Fruit fly (Drosophila melanogaster): ENCODE measurements around the gene ImpE2.

Gene ImpE2

dm6 chr3L:3479551-3479950 lies 32.9 kb downstream of the ImpE2 start (continued):
- TF ChIP-seq CG8944 (GFP tag; optimal IDR thresholded peaks at IDR 0.05): no peak
- TF ChIP-seq unc-4 (GFP tag; IDR thresholded peaks at IDR 0.05; ENCODE audit: partially characterized antibody): no peak
- no peak for TF ChIP-seq gfzf (GFP tag; optimal IDR thresholded peaks at IDR 0.05)
- TF ChIP-seq nom (GFP tag; optimal IDR thresholded peaks at IDR 0.05): no peak
- no peak for TF ChIP-seq CG4328 (GFP tag; optimal IDR thresholded peaks at IDR 0.05)
- no peak for TF ChIP-seq CG6254 (GFP tag; optimal IDR thresholded peaks at IDR 0.05)
- TF ChIP-seq CG8290 (GFP tag; optimal IDR thresholded peaks at IDR 0.05): no peak
- TF ChIP-seq CG8290 (tag; optimal IDR thresholded peaks at IDR 0.05): peak in 1 of 2 experiments; percentile 42
- no peak for TF ChIP-seq CG9437 (GFP tag; optimal IDR thresholded peaks at IDR 0.05)
- TF ChIP-seq bbx (GFP tag; IDR thresholded peaks at IDR 0.05; ENCODE audit: partially characterized antibody): no peak
- TF ChIP-seq sr (GFP tag; IDR thresholded peaks at IDR 0.05): no peak
- TF ChIP-seq CG4820 (GFP tag; optimal IDR thresholded peaks at IDR 0.05): no peak
- TF ChIP-seq CG32767 (GFP tag; IDR thresholded peaks at IDR 0.05): no peak
- TF ChIP-seq Med (GFP tag): peak; percentile 78
- no peak for TF ChIP-seq dmrt11E (tag; optimal IDR thresholded peaks at IDR 0.05)
- TF ChIP-seq Awh (GFP tag; IDR thresholded peaks at IDR 0.05): no peak
- no peak for TF ChIP-seq pho (GFP tag; optimal IDR thresholded peaks at IDR 0.05)
- TF ChIP-seq crol (GFP tag; IDR thresholded peaks at IDR 0.05): no peak
- TF ChIP-seq Poxn (GFP tag; IDR thresholded peaks at IDR 0.05): no peak
- TF ChIP-seq amos (GFP tag; IDR thresholded peaks at IDR 0.05; ENCODE audit: partially characterized antibody): no peak
- TF ChIP-seq D19A (tag; optimal IDR thresholded peaks at IDR 0.05): no peak
- no peak for TF ChIP-seq MBD-R2 (GFP tag; IDR thresholded peaks at IDR 0.05)
- TF ChIP-seq CG11247 (GFP tag; IDR thresholded peaks at IDR 0.05): no peak
- TF ChIP-seq p53 (GFP tag; optimal IDR thresholded peaks at IDR 0.05): no peak
- TF ChIP-seq CG6791 (GFP tag; IDR thresholded peaks at IDR 0.05; ENCODE audit: partially characterized antibody): no peak
- no peak for TF ChIP-seq her (GFP tag; optimal IDR thresholded peaks at IDR 0.05)
- no peak for TF ChIP-seq cad (GFP tag; optimal IDR thresholded peaks at IDR 0.05)
- TF ChIP-seq Rfx (GFP tag; IDR thresholded peaks at IDR 0.05): peak; percentile 27; the same call in 1 of the 2 replicates
- TF ChIP-seq Fer1 (GFP tag; optimal IDR thresholded peaks at IDR 0.05): peak; percentile 26
- TF ChIP-seq CG34224 (GFP tag; IDR thresholded peaks at IDR 0.05; ENCODE audit: partially characterized antibody): no peak
- TF ChIP-seq PHDP (tag; optimal IDR thresholded peaks at IDR 0.05): no peak
- peak; percentile 13 for TF ChIP-seq CG17359 (tag; optimal IDR thresholded peaks at IDR 0.05)
- TF ChIP-seq CG14965 (GFP tag; optimal IDR thresholded peaks at IDR 0.05; ENCODE audit: borderline replicate concordance): no peak
- no peak for TF ChIP-seq tll (GFP tag; optimal IDR thresholded peaks at IDR 0.05)
- TF ChIP-seq CG7556 (GFP tag; optimal IDR thresholded peaks at IDR 0.05): no peak
- no peak for TF ChIP-seq yki (optimal IDR thresholded peaks at IDR 0.05)
- no peak for TF ChIP-seq Atf3 (GFP tag; optimal IDR thresholded peaks at IDR 0.05)
- TF ChIP-seq Fer3 (tag; optimal IDR thresholded peaks at IDR 0.05): no peak
- TF ChIP-seq HmgD (GFP tag; optimal IDR thresholded peaks at IDR 0.05): no peak
- TF ChIP-seq Eip74EF (GFP tag; optimal IDR thresholded peaks at IDR 0.05): no peak
- no peak for TF ChIP-seq Fer2 (tag; optimal IDR thresholded peaks at IDR 0.05)
- TF ChIP-seq sim (GFP tag; IDR thresholded peaks at IDR 0.05): no peak
- TF ChIP-seq Optix (GFP tag; IDR thresholded peaks at IDR 0.05): no peak
- no peak for TF ChIP-seq CG18476 (GFP tag; optimal IDR thresholded peaks at IDR 0.05)
- TF ChIP-seq NC2β (GFP tag; optimal IDR thresholded peaks at IDR 0.05): no peak
- TF ChIP-seq otp (GFP tag; IDR thresholded peaks at IDR 0.05): no peak
- TF ChIP-seq Abd-B (GFP tag; optimal IDR thresholded peaks at IDR 0.05): no peak
- TF ChIP-seq CG7271 (tag; optimal IDR thresholded peaks at IDR 0.05): no peak
- no peak for TF ChIP-seq Camta (GFP tag; optimal IDR thresholded peaks at IDR 0.05)
- no peak for TF ChIP-seq CG8388 (GFP tag; optimal IDR thresholded peaks at IDR 0.05)
- no peak for TF ChIP-seq da (GFP tag; optimal IDR thresholded peaks at IDR 0.05)
- TF ChIP-seq en (GFP tag; optimal IDR thresholded peaks at IDR 0.05): no peak

Data from whole organism, embryonic.